Fruit fly (Drosophila melanogaster) whole organism, adult: ENCODE results near the gene CG9747.

Source experiments
- CG12768 ChIP-seq: fragments of 200-800 bp; sonication (Bioruptor generic); optimal IDR thresholded peaks from 2 replicates; lab custom pipeline; 2017; ENCODE audit warnings: missing biosample characterization, missing genetic modification characterization, mild to moderate bottlenecking, moderate library complexity, missing genetic modification reagents
- CG14711 ChIP-seq: fragments of 200-800 bp; sonication (Bioruptor generic); optimal IDR thresholded peaks from 2 replicates; lab custom pipeline; 2018; ENCODE audit warnings: missing biosample characterization, mild to moderate bottlenecking, missing genetic modification characterization, moderate library complexity
- Clk ChIP-seq: fragments of 200-800 bp; sonication (Bioruptor generic); optimal IDR thresholded peaks from 2 replicates; lab custom pipeline; 2017; ENCODE audit warnings: missing biosample characterization, missing genetic modification characterization
- Hr96 ChIP-seq: fragments of 200-800 bp; sonication (Bioruptor generic); optimal IDR thresholded peaks from 2 replicates; lab custom pipeline; 2016; ENCODE audit warnings: missing biosample characterization, missing genetic modification characterization
- bab1 ChIP-seq: fragments of 200-800 bp; sonication (Bioruptor generic); optimal IDR thresholded peaks from 3 replicates; lab custom pipeline; 2019; ENCODE audit warnings: missing biosample characterization, mild to moderate bottlenecking, missing genetic modification characterization, moderate library complexity
- ovo ChIP-seq: fragments of 200-800 bp; sonication (Bioruptor generic); optimal IDR thresholded peaks from 2 replicates; lab custom pipeline; 2016; ENCODE audit warnings: missing biosample characterization, missing genetic modification characterization
- tj ChIP-seq: fragments of 200-800 bp; sonication (Bioruptor generic); optimal IDR thresholded peaks from 3 replicates; lab custom pipeline; 2017; ENCODE audit warnings: missing biosample characterization, mild to moderate bottlenecking, missing genetic modification characterization, moderate library complexity

dm6 chr3R:30240245-30240644, 49.2 kb upstream of the CG9747 start:
- TF ChIP-seq Clk (GFP tag; lab: Kevin White, UChicago): no peak
- no peak for TF ChIP-seq ovo
- TF ChIP-seq CG12768: no peak
- TF ChIP-seq tj (GFP tag; lab: Kevin White, UChicago): no peak
- TF ChIP-seq bab1 (GFP tag; lab: Kevin White, UChicago): no peak
- TF ChIP-seq CG14711 (tag; lab: Kevin White, UChicago): no peak
- TF ChIP-seq Hr96 (GFP tag; lab: Kevin White, UChicago): no peak
